Worm (Caenorhabditis elegans): ENCODE data around the gene spe-42.

- no peak for TF ChIP-seq pqm-1 (tag; optimal IDR thresholded peaks at IDR 0.05)
- no peak for TF ChIP-seq elt-2 (tag; optimal IDR thresholded peaks at IDR 0.05)
- TF ChIP-seq F13H6.1 (tag; optimal IDR thresholded peaks at IDR 0.05), result no peak
- no peak for TF ChIP-seq nfya-1 (tag; optimal IDR thresholded peaks at IDR 0.05)
- no peak for TF ChIP-seq fkh-10 (GFP tag; optimal IDR thresholded peaks at IDR 0.05)
- no peak for TF ChIP-seq C08G9.2 (tag; optimal IDR thresholded peaks at IDR 0.05)
- no peak for TF ChIP-seq ztf-16 (tag; optimal IDR thresholded peaks at IDR 0.05)
- TF ChIP-seq nhr-232 (tag; optimal IDR thresholded peaks at IDR 0.05), result no peak
- TF ChIP-seq unc-86 (tag; optimal IDR thresholded peaks at IDR 0.05), result no peak
- TF ChIP-seq ceh-34 (tag; optimal IDR thresholded peaks at IDR 0.05), result no peak
- no peak for TF ChIP-seq ama-1 (optimal IDR thresholded peaks at IDR 0.05)
These were observed 41.0 kb upstream of the spe-42 start for ce11 chrV:11777846-11778245.

Measured in whole organism, late embryonic.